Fruit fly (Drosophila melanogaster) whole organism, embryonic: ENCODE measurements around the gene IntS2.
A peak's percentile ranks its signal among the peaks of the same experiment; 100 is the strongest.

Experiments
- ATbp ChIP-seq: fragments of 200-800 bp; sonication (Bioruptor generic); optimal IDR thresholded peaks from 2 replicates; lab custom pipeline; 2017; ENCODE audit warnings: missing biosample characterization, mild to moderate bottlenecking, missing genetic modification characterization, missing genetic modification reagents
- CG10462 ChIP-seq: fragments of 200-800 bp; sonication (Bioruptor generic); optimal IDR thresholded peaks from 2 replicates; lab custom pipeline; 2016; ENCODE audit warnings: missing biosample characterization, missing genetic modification characterization
- CG10543 ChIP-seq: fragments of 200-800 bp; sonication (Bioruptor generic); optimal IDR thresholded peaks from 3 replicates; lab custom pipeline; 2017; ENCODE audit warnings: missing biosample characterization, mild to moderate bottlenecking, missing genetic modification characterization, moderate library complexity
- CG1233 ChIP-seq: fragments of 200-800 bp; sonication (Bioruptor generic); optimal IDR thresholded peaks from 4 replicates; lab custom pipeline; 2018; ENCODE audit warnings: missing biosample characterization, mild to moderate bottlenecking, missing genetic modification characterization
- CG12659 ChIP-seq: fragments of 200-800 bp; sonication (Bioruptor generic); optimal IDR thresholded peaks from 3 replicates; lab custom pipeline; 2017; ENCODE audit warnings: mild to moderate bottlenecking, missing biosample characterization, missing genetic modification reagents, missing genetic modification characterization
- CG13894 ChIP-seq: fragments of 200-800 bp; sonication (Bioruptor generic); optimal IDR thresholded peaks from 3 replicates; lab custom pipeline; 2018; ENCODE audit warnings: missing biosample characterization, mild to moderate bottlenecking, missing genetic modification characterization, moderate library complexity
- CG14710 ChIP-seq: fragments of 200-800 bp; sonication (Bioruptor generic); optimal IDR thresholded peaks from 3 replicates; lab custom pipeline; 2019; ENCODE audit warnings: missing biosample characterization, mild to moderate bottlenecking, missing genetic modification characterization, moderate library complexity
- CG15011 ChIP-seq: fragments of 200-800 bp; sonication (Bioruptor generic); optimal IDR thresholded peaks from 3 replicates; lab custom pipeline; 2018; ENCODE audit warnings: missing biosample characterization, mild to moderate bottlenecking, missing genetic modification characterization
- CG1529 ChIP-seq: fragments of 200-800 bp; sonication (Bioruptor generic); optimal IDR thresholded peaks from 3 replicates; lab custom pipeline; 2018; ENCODE audit warnings: missing biosample characterization, missing genetic modification characterization
- CG18011 ChIP-seq: fragments of 200-800 bp; sonication (Bioruptor generic); optimal IDR thresholded peaks from 2 replicates; lab custom pipeline; 2017; ENCODE audit warnings: missing biosample characterization, missing genetic modification characterization, mild to moderate bottlenecking, moderate library complexity, missing genotype
- CG18476 ChIP-seq: fragments of 200-800 bp; sonication (Bioruptor generic); optimal IDR thresholded peaks from 2 replicates; lab custom pipeline; 2016; ENCODE audit warnings: missing biosample characterization, mild to moderate bottlenecking, missing genetic modification characterization
- CG18764 ChIP-seq: fragments of 200-800 bp; sonication (Bioruptor generic); optimal IDR thresholded peaks from 3 replicates; lab custom pipeline; 2016; ENCODE audit warnings: missing biosample characterization, missing genetic modification characterization
- CG2889 ChIP-seq: fragments of 200-800 bp; sonication (Bioruptor generic); IDR thresholded peaks from 3 replicates; pipeline ENCODE4 v1.3.6; 2022; ENCODE audit warnings: missing biosample characterization, missing genetic modification characterization
- CG32772 ChIP-seq: fragments of 200-800 bp; sonication (Bioruptor generic); IDR thresholded peaks from 2 replicates; pipeline ENCODE4 v1.3.6; 2022; ENCODE audit warnings: missing biosample characterization, missing genetic modification characterization
- CG34422 ChIP-seq: fragments of 200-800 bp; sonication (Bioruptor generic); IDR thresholded peaks from 3 replicates; pipeline ENCODE4 v1.3.6; 2022; ENCODE audit warnings: missing biosample characterization, missing genetic modification characterization
- CG42726 ChIP-seq: fragments of 200-800 bp; sonication (Bioruptor generic); IDR thresholded peaks from 2 replicates; pipeline ENCODE4 v1.3.6; 2022; ENCODE audit warnings: missing biosample characterization, missing genetic modification characterization; ENCODE audit not compliant: partially characterized antibody
- CG7357 ChIP-seq: fragments of 200-800 bp; sonication (Bioruptor generic); IDR thresholded peaks from 3 replicates; pipeline ENCODE4 v1.3.6; 2022; ENCODE audit warnings: missing biosample characterization, missing genetic modification characterization
- CG8924 ChIP-seq: fragments of 200-800 bp; optimal IDR thresholded peaks from 3 replicates; lab custom pipeline; 2019; ENCODE audit warnings: missing biosample characterization, mild to moderate bottlenecking, missing genetic modification characterization, moderate library complexity
- Ets65A ChIP-seq: fragments of 200-800 bp; sonication (Bioruptor generic); peaks from one replicate; lab custom pipeline; 2016; ENCODE audit warnings: missing biosample characterization, missing genetic modification characterization
- HLHmδ ChIP-seq: fragments of 200-800 bp; sonication (Bioruptor generic); optimal IDR thresholded peaks from 2 replicates; lab custom pipeline; 2018; ENCODE audit warnings: missing biosample characterization, mild to moderate bottlenecking, missing genetic modification characterization, moderate library complexity
- MTF-1 ChIP-seq: fragments of 200-800 bp; sonication (Bioruptor generic); optimal IDR thresholded peaks from 2 replicates; lab custom pipeline; 2018; ENCODE audit warnings: missing biosample characterization, mild to moderate bottlenecking, missing genetic modification characterization, borderline replicate concordance
- Mrtf ChIP-seq: fragments of 200-800 bp; sonication (Bioruptor generic); IDR thresholded peaks from 3 replicates; pipeline ENCODE4 v1.3.6; 2022; ENCODE audit warnings: missing biosample characterization, missing genetic modification characterization
- NC2α ChIP-seq: fragments of 200-800 bp; sonication (Bioruptor generic); optimal IDR thresholded peaks from 2 replicates; lab custom pipeline; 2016; ENCODE audit warnings: missing biosample characterization, missing genetic modification characterization
- NK7.1 ChIP-seq: fragments of 200-800 bp; sonication (Bioruptor generic); optimal IDR thresholded peaks from 3 replicates; lab custom pipeline; 2016; ENCODE audit warnings: missing biosample characterization, missing genetic modification characterization
- Side ChIP-seq: fragments of 200-800 bp; sonication (Bioruptor generic); optimal IDR thresholded peaks from 2 replicates; lab custom pipeline; 2016; ENCODE audit warnings: missing biosample characterization, missing genetic modification characterization
- Trl ChIP-seq, 3 experiments: fragments of >200 bp in 2 of 3; fragments of 200-800 bp in 1 of 3; sonication (Bioruptor generic) in 1 of 3; optimal IDR thresholded peaks; 2 replicates in 1 of 3; 3 replicates in 2 of 3; lab custom pipeline; 2016 to 2017; ENCODE audit warnings: missing biosample characterization in 1 of 3, missing genetic modification characterization in 1 of 3
- Usf ChIP-seq: fragments of 200-800 bp; sonication (Bioruptor generic); optimal IDR thresholded peaks from 2 replicates; lab custom pipeline; 2017; ENCODE audit warnings: missing genotype, missing biosample characterization, missing genetic modification characterization
- cg ChIP-seq: fragments of 200-800 bp; sonication (Bioruptor generic); optimal IDR thresholded peaks from 3 replicates; lab custom pipeline; 2019; ENCODE audit warnings: missing biosample characterization, mild to moderate bottlenecking, missing genetic modification characterization, moderate library complexity
- da ChIP-seq: fragments of 200-800 bp; sonication (Bioruptor generic); optimal IDR thresholded peaks from 2 replicates; lab custom pipeline; 2016; ENCODE audit warnings: missing biosample characterization, missing genetic modification characterization
- disco-r ChIP-seq: fragments of 200-800 bp; sonication (Bioruptor generic); optimal IDR thresholded peaks from 2 replicates; lab custom pipeline; 2016; ENCODE audit warnings: missing biosample characterization, missing genetic modification characterization
- dmrt11E ChIP-seq: fragments of 200-800 bp; sonication (Bioruptor generic); optimal IDR thresholded peaks from 3 replicates; lab custom pipeline; 2018; ENCODE audit warnings: missing biosample characterization, mild to moderate bottlenecking, missing genetic modification characterization, moderate library complexity
- emc ChIP-seq: fragments of 200-800 bp; sonication (Bioruptor generic); optimal IDR thresholded peaks from 2 replicates; lab custom pipeline; 2016; ENCODE audit warnings: missing biosample characterization, missing genetic modification characterization
- ems ChIP-seq: fragments of 200-800 bp; sonication (Bioruptor generic); optimal IDR thresholded peaks from 3 replicates; lab custom pipeline; 2016; ENCODE audit warnings: missing biosample characterization, missing genetic modification characterization
- fd3F ChIP-seq: fragments of 200-800 bp; sonication (Bioruptor generic); optimal IDR thresholded peaks from 2 replicates; lab custom pipeline; 2018; ENCODE audit warnings: missing biosample characterization, mild to moderate bottlenecking, missing genetic modification characterization, moderate library complexity
- gcm ChIP-seq: fragments of 200-800 bp; sonication (Bioruptor generic); optimal IDR thresholded peaks from 2 replicates; lab custom pipeline; 2019; ENCODE audit warnings: missing biosample characterization, mild to moderate bottlenecking, missing genetic modification characterization, moderate library complexity
- jing ChIP-seq: fragments of 200-800 bp; sonication (Bioruptor generic); optimal IDR thresholded peaks from 2 replicates; lab custom pipeline; 2018; ENCODE audit warnings: missing biosample characterization, mild to moderate bottlenecking, missing genetic modification characterization
- kah ChIP-seq: fragments of 200-800 bp; sonication (Bioruptor generic); optimal IDR thresholded peaks from 2 replicates; lab custom pipeline; 2018; ENCODE audit warnings: missing biosample characterization, mild to moderate bottlenecking, missing genetic modification characterization
- knrl ChIP-seq: fragments of 200-800 bp; sonication (Bioruptor generic); IDR thresholded peaks from 3 replicates; pipeline ENCODE4 v1.3.6; 2022; ENCODE audit warnings: missing biosample characterization, missing genetic modification characterization; ENCODE audit not compliant: partially characterized antibody
- lbe ChIP-seq: fragments of 200-800 bp; sonication (Bioruptor generic); optimal IDR thresholded peaks from 2 replicates; lab custom pipeline; 2016; ENCODE audit warnings: missing biosample characterization, mild to moderate bottlenecking, missing genetic modification characterization
- nerfin-2 ChIP-seq: fragments of 200-800 bp; sonication (Bioruptor generic); IDR thresholded peaks from 2 replicates; pipeline ENCODE4 v1.3.6; 2022; ENCODE audit warnings: missing biosample characterization, missing genetic modification characterization; ENCODE audit not compliant: partially characterized antibody
- nom ChIP-seq: fragments of 200-800 bp; sonication (Bioruptor generic); optimal IDR thresholded peaks from 2 replicates; lab custom pipeline; 2017; ENCODE audit warnings: missing biosample characterization, missing genetic modification characterization, mild to moderate bottlenecking, moderate library complexity, missing genetic modification reagents
- p53 ChIP-seq: fragments of 200-800 bp; sonication (Bioruptor generic); optimal IDR thresholded peaks from 2 replicates; lab custom pipeline; 2016; ENCODE audit warnings: missing biosample characterization, missing genetic modification characterization
- repo ChIP-seq: fragments of 200-800 bp; sonication (Bioruptor generic); optimal IDR thresholded peaks from 2 replicates; lab custom pipeline; 2016; ENCODE audit warnings: missing biosample characterization, missing genetic modification characterization
- ro ChIP-seq: fragments of 200-800 bp; sonication (Bioruptor generic); IDR thresholded peaks from 2 replicates; pipeline ENCODE4 v1.3.6; 2022; ENCODE audit warnings: missing biosample characterization, missing genetic modification characterization
- salm ChIP-seq: fragments of 200-800 bp; sonication (Bioruptor generic); optimal IDR thresholded peaks from 2 replicates; lab custom pipeline; 2018; ENCODE audit warnings: missing biosample characterization, mild to moderate bottlenecking, missing genetic modification characterization
- scrt ChIP-seq: fragments of 200-800 bp; sonication (Bioruptor generic); optimal IDR thresholded peaks from 2 replicates; lab custom pipeline; 2018; ENCODE audit warnings: missing biosample characterization, mild to moderate bottlenecking, missing genetic modification characterization, moderate library complexity
- tx ChIP-seq: fragments of 200-800 bp; sonication (Bioruptor generic); optimal IDR thresholded peaks from 2 replicates; lab custom pipeline; 2016; ENCODE audit warnings: missing biosample characterization, missing genetic modification characterization
- vfl ChIP-seq: fragments of 200-800 bp; sonication (Bioruptor generic); optimal IDR thresholded peaks from 2 replicates; lab custom pipeline; 2016; ENCODE audit warnings: missing biosample characterization, missing genetic modification characterization

Gene IntS2

dm6 chrX:17682745-17683505, 26.3 kb upstream of the IntS2 start (continued):
- TF ChIP-seq Trl (optimal IDR thresholded peaks at IDR 0.05; lab: Kevin White, UChicago) (no peak), Trl (GFP tag; optimal IDR thresholded peaks at IDR 0.05; lab: Kevin White, UChicago) (no peak), emc (GFP tag; lab: Kevin White, UChicago) (no peak), NK7.1 (GFP tag; lab: Kevin White, UChicago) (no peak), dmrt11E (tag; lab: Kevin White, UChicago) (peak; percentile 4), CG42726 (GFP tag; lab: Robert Waterston, UW) (no peak), CG1233 (GFP tag; lab: Kevin White, UChicago) (peak; percentile 15), jing (no peak), HLHmδ (no peak), lbe (GFP tag; lab: Kevin White, UChicago) (peak; percentile 84), Usf (GFP tag; lab: Kevin White, UChicago) (no peak), nom (peak; percentile 95), CG7357 (no peak; the same call in 2 of the 3 replicates), kah (peak; percentile 4), ATbp (GFP tag; lab: Kevin White, UChicago) (peak; percentile 70), CG10462 (GFP tag; lab: Kevin White, UChicago) (peak; percentile 5), p53 (GFP tag; lab: Kevin White, UChicago) (no peak), CG1529 (GFP tag; lab: Kevin White, UChicago) (peak; percentile 44), da (no peak), CG34422 (peak; percentile 89), vfl (GFP tag; lab: Kevin White, UChicago) (no peak), nerfin-2 (GFP tag; lab: Robert Waterston, UW) (no peak), CG32772 (GFP tag; lab: Robert Waterston, UW) (peak; percentile 90), ems (peak; percentile 39), MTF-1 (GFP tag; lab: Kevin White, UChicago) (no peak), CG8924 (tag; lab: Kevin White, UChicago) (peak; percentile 29), knrl (no peak), ro (peak; percentile 37; the same call in 1 of the 2 replicates), repo (no peak), CG18476 (GFP tag; lab: Kevin White, UChicago) (peak; percentile 42), fd3F (no peak), CG18011 (GFP tag; lab: Kevin White, UChicago) (no peak), cg (GFP tag; lab: Kevin White, UChicago) (no peak), Mrtf (GFP tag; lab: Robert Waterston, UW) (peak; percentile 81), salm (tag; lab: Kevin White, UChicago) (peak; percentile 21), tx (no peak), CG14710 (tag; lab: Kevin White, UChicago) (peak; percentile 49), CG10543 (no peak), NC2α (no peak), disco-r (GFP tag; lab: Kevin White, UChicago) (peak; percentile 3), Ets65A (GFP tag; lab: Kevin White, UChicago) (peak; percentile 72), CG2889 (GFP tag; lab: Robert Waterston, UW) (peak; percentile 49; the same call in 1 of the 3 replicates), CG15011 (peak; percentile 47), Side (no peak), CG12659 (GFP tag; lab: Kevin White, UChicago) (peak; percentile 41), CG13894 (no peak), scrt (GFP tag; lab: Kevin White, UChicago) (no peak), gcm (peak; percentile 19), CG18764 (GFP tag; lab: Kevin White, UChicago) (no peak)
